Fruit fly (Drosophila melanogaster) whole organism, embryonic: ENCODE data around the gene Bet3.
A peak's percentile ranks its signal among the peaks of the same experiment; 100 is the strongest.

Source experiments
- Awh ChIP-seq: fragments of 200-800 bp; sonication (Bioruptor generic); IDR thresholded peaks from 2 replicates; pipeline ENCODE4, ENCODE4 v1.3.6; 2022; ENCODE audit warnings: missing biosample characterization, missing genetic modification characterization
- CG10366 ChIP-seq: fragments of 200-800 bp; sonication (Bioruptor generic); IDR thresholded peaks from 2 replicates; pipeline ENCODE4 v1.3.6; 2022; ENCODE audit warnings: missing biosample characterization, missing genetic modification characterization
- CG11085 ChIP-seq: fragments of 200-800 bp; sonication (Bioruptor generic); IDR thresholded peaks from 2 replicates; pipeline ENCODE4 v1.3.6; 2022; ENCODE audit warnings: missing biosample characterization, missing genetic modification characterization
- CG11695 ChIP-seq: fragments of 200-800 bp; sonication (Bioruptor generic); IDR thresholded peaks from 3 replicates; pipeline ENCODE4 v1.3.6; 2022; ENCODE audit warnings: missing biosample characterization, missing genetic modification characterization
- CG14667 ChIP-seq: fragments of 200-800 bp; sonication (Bioruptor generic); IDR thresholded peaks from 2 replicates; pipeline ENCODE4 v1.3.6; 2022; ENCODE audit warnings: missing biosample characterization, missing genetic modification characterization
- CG15011 ChIP-seq: fragments of 200-800 bp; sonication (Bioruptor generic); optimal IDR thresholded peaks from 3 replicates; lab custom pipeline; 2018; ENCODE audit warnings: missing biosample characterization, mild to moderate bottlenecking, missing genetic modification characterization
- CG17186 ChIP-seq: fragments of 200-800 bp; sonication (Bioruptor generic); optimal IDR thresholded peaks from 3 replicates; lab custom pipeline; 2017; ENCODE audit warnings: missing biosample characterization, missing genetic modification reagents, missing genetic modification characterization
- CG17328 ChIP-seq: fragments of 200-800 bp; sonication (Bioruptor generic); IDR thresholded peaks from 2 replicates; pipeline ENCODE4 v1.3.6; 2022; ENCODE audit warnings: missing biosample characterization, missing genetic modification characterization
- CG17359 ChIP-seq: fragments of 200-800 bp; sonication (Bioruptor generic); optimal IDR thresholded peaks from 3 replicates; lab custom pipeline; 2018; ENCODE audit warnings: missing biosample characterization, mild to moderate bottlenecking, missing genetic modification characterization, moderate library complexity
- CG2199 ChIP-seq: fragments of 200-800 bp; sonication (Bioruptor generic); IDR thresholded peaks from 3 replicates; pipeline ENCODE4 v1.3.6; 2022; ENCODE audit warnings: missing biosample characterization, missing genetic modification characterization
- CG3065 ChIP-seq: fragments of 200-800 bp; sonication (Bioruptor generic); optimal IDR thresholded peaks from 2 replicates; lab custom pipeline; 2016; ENCODE audit warnings: missing biosample characterization, missing genetic modification characterization
- CG34422 ChIP-seq: fragments of 200-800 bp; sonication (Bioruptor generic); IDR thresholded peaks from 3 replicates; pipeline ENCODE4 v1.3.6; 2022; ENCODE audit warnings: missing biosample characterization, missing genetic modification characterization
- CG8478 ChIP-seq: fragments of >200 bp; optimal IDR thresholded peaks from 2 replicates; lab custom pipeline; 2018
- CG8944 ChIP-seq: fragments of 200-800 bp; sonication (Bioruptor generic); optimal IDR thresholded peaks from 3 replicates; lab custom pipeline; 2016; ENCODE audit warnings: missing biosample characterization, missing genetic modification characterization
- Fer1 ChIP-seq: fragments of 200-800 bp; sonication (Bioruptor generic); optimal IDR thresholded peaks from 2 replicates; lab custom pipeline; 2017; ENCODE audit warnings: missing biosample characterization, mild to moderate bottlenecking, missing genetic modification characterization
- Gug ChIP-seq: fragments of 200-800 bp; sonication (Bioruptor generic); IDR thresholded peaks from 4 replicates; pipeline ENCODE4 v1.3.6; 2022; ENCODE audit warnings: missing biosample characterization, missing genetic modification characterization
- HHEX ChIP-seq: fragments of 200-800 bp; sonication (Bioruptor generic); optimal IDR thresholded peaks from 3 replicates; lab custom pipeline; 2017; ENCODE audit warnings: missing biosample characterization, mild to moderate bottlenecking, missing genetic modification characterization, missing genetic modification reagents
- HLH3B ChIP-seq: fragments of 200-800 bp; sonication (Bioruptor generic); IDR thresholded peaks from 2 replicates; pipeline ENCODE4 v1.3.6; 2022; ENCODE audit warnings: missing biosample characterization, missing genetic modification characterization
- HLH4C ChIP-seq: fragments of 200-800 bp; sonication (Bioruptor generic); IDR thresholded peaks from 3 replicates; pipeline ENCODE4 v1.3.6; 2022; ENCODE audit warnings: missing biosample characterization, missing genetic modification characterization; ENCODE audit not compliant: partially characterized antibody
- Hr39 ChIP-seq: fragments of >200 bp; optimal IDR thresholded peaks from 2 replicates; lab custom pipeline; 2017
- Mes4 ChIP-seq: fragments of 200-800 bp; sonication (Bioruptor generic); optimal IDR thresholded peaks from 2 replicates; lab custom pipeline; 2016; ENCODE audit warnings: missing biosample characterization, missing genetic modification characterization
- NFAT ChIP-seq: fragments of 200-800 bp; sonication (Bioruptor generic); IDR thresholded peaks from 2 replicates; pipeline ENCODE4 v1.3.6; 2022; ENCODE audit warnings: missing biosample characterization, missing genetic modification characterization
- Nf-YB ChIP-seq: fragments of 200-800 bp; sonication (Bioruptor generic); optimal IDR thresholded peaks from 3 replicates; lab custom pipeline; 2019; ENCODE audit warnings: missing biosample characterization, mild to moderate bottlenecking, missing genetic modification characterization, moderate library complexity
- NfI ChIP-seq: fragments of 200-800 bp; sonication (Bioruptor generic); optimal IDR thresholded peaks from 3 replicates; lab custom pipeline; 2018; ENCODE audit warnings: missing biosample characterization, mild to moderate bottlenecking, missing genetic modification characterization, moderate library complexity
- Optix ChIP-seq: fragments of 200-800 bp; sonication (Bioruptor generic); IDR thresholded peaks from 3 replicates; pipeline ENCODE4 v1.3.6; 2022; ENCODE audit warnings: missing biosample characterization, missing genetic modification characterization
- Pdp1 ChIP-seq, 2 experiments: fragments of 200-800 bp; sonication (Bioruptor generic); optimal IDR thresholded peaks; 3 replicates each; lab custom pipeline; 2016; ENCODE audit warnings: missing biosample characterization in 2 of 2, missing genetic modification characterization in 2 of 2, mild to moderate bottlenecking in 1 of 2, moderate library complexity in 1 of 2
- Ptx1 ChIP-seq: fragments of 200-800 bp; sonication (Bioruptor generic); IDR thresholded peaks from 2 replicates; pipeline ENCODE4 v1.3.6; 2022; ENCODE audit warnings: missing biosample characterization, missing genetic modification characterization
- Side ChIP-seq: fragments of 200-800 bp; sonication (Bioruptor generic); optimal IDR thresholded peaks from 2 replicates; lab custom pipeline; 2016; ENCODE audit warnings: missing biosample characterization, missing genetic modification characterization
- Stat92E ChIP-seq, 3 experiments: fragments of >200 bp in 2 of 3; fragments of 200-800 bp in 1 of 3; sonication (Bioruptor generic) in 1 of 3; optimal IDR thresholded peaks; 2 replicates each; lab custom pipeline; 2017 to 2019; ENCODE audit warnings: missing biosample characterization in 3 of 3, missing genetic modification characterization in 3 of 3, mild to moderate bottlenecking in 1 of 3, moderate library complexity in 1 of 3
- Taf1 ChIP-seq: fragments of 200-800 bp; sonication (Bioruptor generic); IDR thresholded peaks from 2 replicates; pipeline ENCODE4 v1.3.6; 2022; ENCODE audit warnings: missing biosample characterization, missing genetic modification characterization
- bcd ChIP-seq: fragments of 200-800 bp; sonication (Bioruptor generic); optimal IDR thresholded peaks from 2 replicates; lab custom pipeline; 2017; ENCODE audit warnings: missing biosample characterization, mild to moderate bottlenecking, missing genetic modification characterization
- chm ChIP-seq: fragments of 200-800 bp; sonication (Bioruptor generic); IDR thresholded peaks from 2 replicates; pipeline ENCODE4 v1.3.6; 2022; ENCODE audit warnings: missing biosample characterization, missing genetic modification characterization
- croc ChIP-seq: fragments of 200-800 bp; sonication (Bioruptor generic); conservative IDR thresholded peaks from 3 replicates; pipeline ENCODE4 v1.3.6; 2022; ENCODE audit warnings: missing biosample characterization, missing genetic modification characterization
- exex ChIP-seq: fragments of 200-800 bp; sonication (Bioruptor generic); optimal IDR thresholded peaks from 4 replicates; lab custom pipeline; 2018; ENCODE audit warnings: missing biosample characterization, mild to moderate bottlenecking, missing genetic modification characterization, moderate library complexity
- fd64A ChIP-seq: fragments of 200-800 bp; sonication (Bioruptor generic); optimal IDR thresholded peaks from 3 replicates; lab custom pipeline; 2018; ENCODE audit warnings: missing biosample characterization, mild to moderate bottlenecking, missing genetic modification characterization
- gcm2 ChIP-seq: fragments of 200-800 bp; sonication (Bioruptor generic); optimal IDR thresholded peaks from 2 replicates; lab custom pipeline; 2016; ENCODE audit warnings: missing biosample characterization, missing genetic modification characterization
- kni ChIP-seq: fragments of 200-800 bp; sonication (Bioruptor generic); optimal IDR thresholded peaks from 3 replicates; lab custom pipeline; 2017; ENCODE audit warnings: mild to moderate bottlenecking, missing biosample characterization, missing genetic modification reagents, missing genetic modification characterization
- lov ChIP-seq, 2 experiments: fragments of 200-800 bp in 1 of 2; fragments of >200 bp in 1 of 2; sonication (Bioruptor generic) in 1 of 2; IDR thresholded peaks in 1 of 2; optimal IDR thresholded peaks in 1 of 2; 2 replicates in 1 of 2; 3 replicates in 1 of 2; pipeline versions ENCODE4 v1.3.6 to Lab custom; 2017 to 2022; ENCODE audit warnings: missing biosample characterization in 1 of 2, missing genetic modification characterization in 1 of 2
- prd ChIP-seq, 3 experiments: fragments of >200 bp in 2 of 3; fragments of 200-800 bp in 1 of 3; sonication (Bioruptor generic) in 1 of 3; optimal IDR thresholded peaks in 2 of 3; IDR thresholded peaks in 1 of 3; 2 replicates in 2 of 3; 3 replicates in 1 of 3; pipeline versions ENCODE4 v1.3.6 to Lab custom; 2017 to 2022; ENCODE audit warnings: missing biosample characterization in 1 of 3, missing genetic modification characterization in 1 of 3
- pros ChIP-seq: fragments of 200-800 bp; sonication (Bioruptor generic); optimal IDR thresholded peaks from 3 replicates; lab custom pipeline; 2019; ENCODE audit warnings: missing biosample characterization, mild to moderate bottlenecking, missing genetic modification characterization, moderate library complexity
- scrt ChIP-seq: fragments of 200-800 bp; sonication (Bioruptor generic); optimal IDR thresholded peaks from 2 replicates; lab custom pipeline; 2018; ENCODE audit warnings: missing biosample characterization, mild to moderate bottlenecking, missing genetic modification characterization, moderate library complexity
- sd ChIP-seq: fragments of 200-800 bp; sonication (Bioruptor generic); optimal IDR thresholded peaks from 3 replicates; lab custom pipeline; 2018; ENCODE audit warnings: missing biosample characterization, mild to moderate bottlenecking, missing genetic modification characterization, moderate library complexity
- sens ChIP-seq: fragments of 200-800 bp; sonication (Bioruptor generic); peaks from one replicate; lab custom pipeline; 2016; ENCODE audit warnings: missing biosample characterization, missing genetic modification characterization
- tin ChIP-seq: fragments of 200-800 bp; sonication (Bioruptor generic); optimal IDR thresholded peaks from 3 replicates; lab custom pipeline; 2016; ENCODE audit warnings: missing biosample characterization, missing genetic modification characterization
- usp ChIP-seq: fragments of >200 bp; optimal IDR thresholded peaks from 2 replicates; lab custom pipeline; 2017; ENCODE audit warnings: missing biosample characterization, missing genetic modification characterization
- wdn ChIP-seq: fragments of 200-800 bp; sonication (Bioruptor generic); IDR thresholded peaks from 2 replicates; pipeline ENCODE4 v1.3.6; 2022; ENCODE audit warnings: missing biosample characterization, missing genetic modification characterization
- zen2 ChIP-seq: fragments of 200-800 bp; sonication (Bioruptor generic); IDR thresholded peaks from 3 replicates; pipeline ENCODE4 v1.3.6; 2022; ENCODE audit warnings: missing biosample characterization, missing genetic modification characterization; ENCODE audit not compliant: partially characterized antibody
- zf30C ChIP-seq: fragments of 200-800 bp; sonication (Bioruptor generic); optimal IDR thresholded peaks from 3 replicates; lab custom pipeline; 2018; ENCODE audit warnings: missing biosample characterization, mild to moderate bottlenecking, missing genetic modification characterization

Gene Bet3

dm6 chr3L:9419328-9419727, 22.7 kb downstream of the Bet3 start (continued):
- TF ChIP-seq bcd (GFP tag; lab: Kevin White, UChicago) (no peak), Hr39 (no peak), Ptx1 (0 out of 2 replicates have a peak, but pooled peaks have one; percentile 20), CG11085 (GFP tag; lab: Robert Waterston, UW) (no peak), CG17328 (GFP tag; lab: Robert Waterston, UW) (0 out of 2 replicates have a peak, but pooled peaks have one; percentile 33), prd (optimal IDR thresholded peaks at IDR 0.05; lab: Kevin White, UChicago) (no peak), prd (GFP tag; IDR thresholded peaks at IDR 0.05; lab: Robert Waterston, UW) (peak; percentile 33; the same call in 1 of the 3 replicates), gcm2 (GFP tag; lab: Kevin White, UChicago) (no peak), Pdp1 (GFP tag; optimal IDR thresholded peaks at IDR 0.05; lab: Kevin White, UChicago) (peak in 1 of 2 experiments; percentile 71), Awh (GFP tag; lab: Robert Waterston, UW) (peak; percentile 56; the same call in 1 of the 2 replicates), chm (GFP tag; lab: Robert Waterston, UW) (0 out of 2 replicates have a peak, but pooled peaks have one; percentile 16), CG17359 (tag; lab: Kevin White, UChicago) (no peak), CG34422 (GFP tag; lab: Robert Waterston, UW) (0 out of 3 replicates have a peak, but pooled peaks have one; percentile 26), CG2199 (0 out of 3 replicates have a peak, but pooled peaks have one; percentile 33), CG10366 (peak; percentile 54), CG14667 (GFP tag; lab: Robert Waterston, UW) (no peak), fd64A (GFP tag; lab: Kevin White, UChicago) (no peak), NFAT (no peak), HLH3B (0 out of 2 replicates have a peak, but pooled peaks have one; percentile 6), sens (GFP tag; lab: Kevin White, UChicago) (no peak), CG11695 (peak; percentile 40; the same call in 1 of the 3 replicates)

DNA sequence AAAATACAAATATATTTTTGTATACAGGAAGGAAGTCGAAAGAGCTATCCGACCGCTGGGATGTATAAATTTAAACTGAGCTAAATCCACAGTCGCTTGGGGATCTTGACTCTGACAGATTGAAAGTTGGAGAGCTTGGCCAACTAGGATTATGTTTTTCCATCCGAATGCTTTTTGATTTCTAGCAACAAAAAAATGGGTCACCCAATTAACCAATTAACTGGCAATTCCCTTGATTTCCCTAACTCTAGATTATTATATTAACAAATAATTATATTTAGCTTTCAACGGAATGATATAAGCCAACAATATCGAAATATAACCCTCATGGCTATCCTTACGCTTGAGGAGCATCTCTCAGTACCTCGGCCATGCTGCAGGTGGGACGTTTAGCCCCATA, 24.8 kb downstream of the Bet3 start, which contains the start of gene CG3982:
CG3982 (minus strand) TSS at position 101 of the 400 bp plus-strand sequence.
- TF ChIP-seq exex (tag; lab: Kevin White, UChicago) (no peak), Gug (GFP tag; lab: Robert Waterston, UW) (no peak), Nf-YB (GFP tag; lab: Kevin White, UChicago) (no peak), CG8478 (no peak), zen2 (GFP tag; lab: Robert Waterston, UW) (no peak), Side (no peak), sd (no peak), Optix (GFP tag; lab: Robert Waterston, UW) (no peak), Stat92E (GFP tag; optimal IDR thresholded peaks at IDR 0.05; lab: Kevin White, UChicago) (no peak), wdn (GFP tag; lab: Robert Waterston, UW) (no peak), bcd (GFP tag; lab: Kevin White, UChicago) (no peak), CG8944 (no peak), NfI (GFP tag; lab: Kevin White, UChicago) (no peak), lov (optimal IDR thresholded peaks at IDR 0.05; lab: Kevin White, UChicago) (no peak), lov (GFP tag; IDR thresholded peaks at IDR 0.05; lab: Robert Waterston, UW) (no peak), tin (GFP tag; lab: Kevin White, UChicago) (no peak), croc (no peak), zf30C (no peak), pros (GFP tag; lab: Kevin White, UChicago) (no peak)

dm6 chr3L:9410754-9411423, 31.2 kb downstream of the Bet3 start, which contains the start of the genes CG4022 and Cpsf5:
Gene CG4022, minus strand, starts transcription at chr3L:9410832.
Gene Cpsf5, plus strand, starts transcription at chr3L:9411038.
- TF ChIP-seq Taf1 (GFP tag; lab: Robert Waterston, UW) (peak; percentile 68), Mes4 (GFP tag; lab: Kevin White, UChicago) (peak; percentile 32), CG15011 (GFP tag; lab: Kevin White, UChicago) (peak; percentile 29), HHEX (GFP tag; lab: Kevin White, UChicago) (peak; percentile 69), HLH4C (GFP tag; lab: Robert Waterston, UW) (peak; percentile 41; the same call in 1 of the 3 replicates), CG17186 (GFP tag; lab: Kevin White, UChicago) (peak; percentile 90), scrt (GFP tag; lab: Kevin White, UChicago) (peak; percentile 66), usp (GFP tag; lab: Kevin White, UChicago) (no peak), Fer1 (GFP tag; lab: Kevin White, UChicago) (peak; percentile 82), kni (peak; percentile 93), CG3065 (peak; percentile 46), Stat92E (GFP tag; optimal IDR thresholded peaks at IDR 0.05; lab: Kevin White, UChicago) (peak in 1 of 3 experiments; percentile 73)
